Worm (Caenorhabditis elegans) whole organism, L4 larva: ENCODE data around the gene clec-68.

Experiments used
- F26F4.8 ChIP-seq: fragments of 200-800 bp; sonication (Bioruptor generic); conservative IDR thresholded peaks from 2 replicates; pipeline ENCODE4 v1.3.6; 2022; ENCODE audit warnings: missing genetic modification characterization, missing compliant biosample characterization
- F44E2.7 ChIP-seq: fragments of 200-800 bp; sonication (Bioruptor generic); IDR thresholded peaks from 2 replicates; pipeline ENCODE4 v2.1.2; 2022; ENCODE audit warnings: missing genetic modification characterization, missing compliant biosample characterization
- Y105C5A.15 ChIP-seq: fragments of 200-800 bp; sonication (Bioruptor generic); IDR thresholded peaks from 2 replicates; pipeline ENCODE4 v1.3.6; 2022; ENCODE audit warnings: missing genetic modification characterization, missing compliant biosample characterization
- Y5F2A.4 ChIP-seq: fragments of 200-800 bp; sonication (Bioruptor generic); optimal IDR thresholded peaks from 2 replicates; lab custom pipeline; 2018; ENCODE audit warnings: mild to moderate bottlenecking, missing genetic modification characterization, missing compliant biosample characterization
- aha-1 ChIP-seq: fragments of 150-350 bp; peaks from one replicate; lab custom pipeline; 2014; ENCODE audit warnings: missing biosample characterization, missing genetic modification characterization
- aly-2 ChIP-seq: sonication (generic microtip); optimal IDR thresholded peaks from 2 replicates; lab custom pipeline; 2018; ENCODE audit warnings: missing biosample characterization, missing genetic modification characterization
- ceh-44 ChIP-seq: fragments of 200-800 bp; sonication (Bioruptor generic); IDR thresholded peaks from 2 replicates; pipeline ENCODE4 v1.3.6; 2022; ENCODE audit warnings: missing genetic modification reagents, missing genetic modification characterization, missing compliant biosample characterization
- ces-1 ChIP-seq: fragments of 150-350 bp; sonication (generic microtip); optimal IDR thresholded peaks from 4 replicates; lab custom pipeline; 2014; ENCODE audit warnings: missing biosample characterization, missing genetic modification reagents, missing genetic modification characterization
- ctbp-1 ChIP-seq: fragments of 200-800 bp; sonication (Bioruptor generic); IDR thresholded peaks from 2 replicates; pipeline ENCODE4 v1.3.6; 2022; ENCODE audit warnings: missing genetic modification reagents, missing genetic modification characterization, missing compliant biosample characterization
- daf-12 ChIP-seq: fragments of 150-350 bp; optimal IDR thresholded peaks from 2 replicates; lab custom pipeline; 2014; ENCODE audit warnings: missing biosample characterization, missing genetic modification reagents, missing genetic modification characterization
- dmd-6 ChIP-seq: fragments of 200-800 bp; sonication (Bioruptor generic); IDR thresholded peaks from 2 replicates; pipeline ENCODE4 v1.3.6; 2022; ENCODE audit warnings: missing genetic modification reagents, missing genetic modification characterization, missing compliant biosample characterization
- duxl-1 ChIP-seq: sonication (generic microtip); optimal IDR thresholded peaks from 2 replicates; lab custom pipeline; 2016; ENCODE audit warnings: mild to moderate bottlenecking, missing genetic modification characterization, moderate library complexity, missing compliant biosample characterization; ENCODE audit not compliant: poor library complexity
- egl-27 ChIP-seq: sonication (generic microtip); optimal IDR thresholded peaks from 3 replicates; lab custom pipeline; 2017; ENCODE audit warnings: missing biosample characterization, missing genetic modification reagents, missing genetic modification characterization
- fkh-10 ChIP-seq: fragments of 150-350 bp; optimal IDR thresholded peaks from 2 replicates; lab custom pipeline; 2014; ENCODE audit warnings: missing biosample characterization, missing genetic modification reagents, missing genetic modification characterization
- hif-1 ChIP-seq, 2 experiments: sonication (generic microtip); optimal IDR thresholded peaks; 2 replicates each; lab custom pipeline; 2016 to 2017; ENCODE audit warnings: missing compliant biosample characterization in 2 of 2, missing genetic modification characterization in 2 of 2, missing genetic modification reagents in 2 of 2, missing genotype in 2 of 2, mild to moderate bottlenecking in 1 of 2
- lin-38 ChIP-seq: fragments of 200-800 bp; sonication (Bioruptor generic); IDR thresholded peaks from 2 replicates; pipeline ENCODE4 v1.3.6; 2022; ENCODE audit warnings: missing genetic modification reagents, missing genetic modification characterization, missing compliant biosample characterization
- lin-39 ChIP-seq: fragments of 150-350 bp; optimal IDR thresholded peaks from 2 replicates; lab custom pipeline; 2014; ENCODE audit warnings: missing biosample characterization, missing genetic modification reagents, missing genetic modification characterization
- mdl-1 ChIP-seq, 2 experiments: fragments of 150-350 bp in 1 of 2; sonication (generic microtip) in 1 of 2; optimal IDR thresholded peaks; 2 replicates each; lab custom pipeline; 2014 to 2017; ENCODE audit warnings: missing biosample characterization in 2 of 2, missing genetic modification characterization in 2 of 2
- nhr-102 ChIP-seq: sonication (generic microtip); optimal IDR thresholded peaks from 2 replicates; lab custom pipeline; 2016; ENCODE audit warnings: mild to moderate bottlenecking, missing genetic modification characterization, moderate library complexity, missing compliant biosample characterization
- nhr-25 ChIP-seq: sonication (generic microtip); optimal IDR thresholded peaks from 2 replicates; lab custom pipeline; 2017; ENCODE audit warnings: missing genetic modification characterization, mild to moderate bottlenecking, missing compliant biosample characterization, antibody characterized with exemption, moderate library complexity, borderline replicate concordance; ENCODE audit not compliant: insufficient read depth
- nhr-28 ChIP-seq: fragments of 150-350 bp; optimal IDR thresholded peaks from 2 replicates; lab custom pipeline; 2014; ENCODE audit warnings: missing biosample characterization, missing genetic modification characterization
- nhr-77 ChIP-seq: fragments of 150-350 bp; optimal IDR thresholded peaks from 2 replicates; lab custom pipeline; 2014; ENCODE audit warnings: missing biosample characterization, missing genetic modification characterization
- php-3 ChIP-seq: fragments of 200-800 bp; sonication (Bioruptor generic); IDR thresholded peaks from 2 replicates; pipeline ENCODE4 v1.3.6; 2022; ENCODE audit warnings: missing genetic modification reagents, missing genetic modification characterization, missing compliant biosample characterization
- snpc-1.2 ChIP-seq: fragments of 200-800 bp; sonication (Bioruptor generic); IDR thresholded peaks from 2 replicates; pipeline ENCODE4 v1.3.6; 2022; ENCODE audit warnings: missing genetic modification reagents, missing genetic modification characterization, missing compliant biosample characterization
- snpc-4 ChIP-seq: fragments of 150-350 bp; optimal IDR thresholded peaks from 2 replicates; lab custom pipeline; 2014; ENCODE audit warnings: missing biosample characterization, missing genetic modification characterization
- spr-1 ChIP-seq: sonication (generic microtip); optimal IDR thresholded peaks from 2 replicates; lab custom pipeline; 2016; ENCODE audit warnings: mild to moderate bottlenecking, missing genetic modification characterization, missing compliant biosample characterization
- tra-1 ChIP-seq: fragments of 200-800 bp; sonication (Bioruptor generic); IDR thresholded peaks from 2 replicates; pipeline ENCODE4 v1.3.6; 2022; ENCODE audit warnings: missing genetic modification reagents, missing genetic modification characterization, missing compliant biosample characterization
- unc-62 ChIP-seq, 3 experiments: fragments of 150-350 bp in 1 of 3; sonication (generic microtip); optimal IDR thresholded peaks in 2 of 3; peaks in 1 of 3; 1 replicate in 1 of 3; 2 replicates in 2 of 3; lab custom pipeline; 2014 to 2017; ENCODE audit warnings: missing biosample characterization in 3 of 3, missing genetic modification characterization in 3 of 3, missing genetic modification reagents in 3 of 3, missing genotype in 1 of 3
- zip-2 ChIP-seq: fragments of 150-350 bp; optimal IDR thresholded peaks from 2 replicates; lab custom pipeline; 2014; ENCODE audit warnings: missing biosample characterization, missing genetic modification characterization
- ztf-7 ChIP-seq: fragments of 150-350 bp; optimal IDR thresholded peaks from 2 replicates; lab custom pipeline; 2014; ENCODE audit warnings: missing biosample characterization, missing genetic modification characterization

The clec-68 gene

ce11 chrIV:3878283-3878938 lies 47.8 kb upstream of the clec-68 start, which contains the start of gene F37C4.6 (continued):
- TF ChIP-seq lin-38 (GFP tag; lab: Robert Waterston, UW) (no peak), lin-39 (no peak)
- TF ChIP-seq, all 104 proteins: peak for 5

- TF ChIP-seq lin-38 (GFP tag; lab: Robert Waterston, UW) (no peak), aha-1 (tag; lab: Kevin White, UChicago) (peak; percentile 32)
- TF ChIP-seq, all 104 proteins: peak for 1
These were observed 45.1 kb upstream of the clec-68 start, which contains the start of the genes F37C4.8 and oac-23 for ce11 chrIV:3881119-3881518. Gene F37C4.8, minus strand, starts transcription at chrIV:3881219. Gene oac-23, plus strand, starts transcription at chrIV:3881441.

DNA sequence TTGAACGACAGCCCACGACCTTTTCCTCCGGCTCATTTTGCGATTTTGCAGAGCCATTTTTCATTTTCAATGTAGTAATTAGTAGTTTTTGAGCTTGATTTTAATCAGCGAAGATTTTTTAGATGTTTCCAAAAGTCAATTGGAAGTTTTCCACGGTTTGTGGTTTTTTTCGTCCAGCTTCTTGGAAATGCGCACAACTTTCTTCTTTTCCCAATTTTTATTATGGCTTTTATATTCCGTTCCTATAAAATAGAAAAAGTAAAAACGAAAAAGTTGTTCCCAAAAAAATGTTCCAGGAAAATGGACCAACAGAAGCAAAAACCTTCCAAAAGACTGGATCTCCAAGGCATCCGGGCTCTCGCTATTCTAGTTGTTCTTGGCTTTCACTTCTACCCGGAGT lies 40.8 kb upstream of the clec-68 start, which contains the start of gene oac-22:
oac-22 (plus strand) TSS at position 301 of the 400 bp plus-strand sequence.
- no peak for TF ChIP-seq ztf-7 (tag; lab: Kevin White, UChicago)
- TF ChIP-seq zip-2 (tag; lab: Kevin White, UChicago): no peak
- no peak for TF ChIP-seq Y5F2A.4 (GFP tag; lab: Kevin White, UChicago)

ce11 chrIV:3888963-3889362 lies 37.3 kb upstream of the clec-68 start, which contains the start of gene oac-21:
Gene oac-21, plus strand, starts transcription at chrIV:3889263.
- TF ChIP-seq tra-1: no peak
- no peak for TF ChIP-seq mdl-1 (tag; optimal IDR thresholded peaks at IDR 0.05; lab: Kevin White, UChicago)
- no peak for TF ChIP-seq nhr-28 (tag; lab: Kevin White, UChicago)
- no peak for TF ChIP-seq php-3 (GFP tag; lab: Robert Waterston, UW)
- no peak for TF ChIP-seq ceh-44 (GFP tag; lab: Robert Waterston, UW)
- TF ChIP-seq zip-2 (tag; lab: Kevin White, UChicago): no peak
- TF ChIP-seq F26F4.8: no peak
- no peak for TF ChIP-seq fkh-10 (GFP tag; lab: Kevin White, UChicago)

DNA sequence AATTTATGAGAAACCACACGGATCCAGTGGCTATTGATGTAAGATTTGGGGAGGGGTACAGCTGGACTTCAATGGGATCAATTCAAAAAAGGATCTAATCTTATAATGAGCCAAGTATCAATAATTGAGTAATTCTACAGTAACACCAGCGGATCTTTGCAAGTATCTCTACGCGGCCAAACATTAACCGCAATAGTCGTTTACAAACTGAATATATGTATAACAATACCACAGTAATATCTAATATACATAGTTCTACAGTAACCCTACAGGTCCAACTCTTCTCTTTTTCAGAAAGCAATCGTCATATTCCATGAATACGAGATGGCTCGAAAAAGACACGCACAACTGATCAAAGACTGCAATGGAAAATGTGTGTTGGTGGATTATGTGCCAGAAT lies 34.2 kb upstream of the clec-68 start, which contains the start of gene F56D6.9:
F56D6.9 (plus strand) TSS at position 301 of the 400 bp plus-strand sequence.
- TF ChIP-seq aha-1 (tag; lab: Kevin White, UChicago): no peak
- TF ChIP-seq hif-1 (tag; optimal IDR thresholded peaks at IDR 0.05; lab: Kevin White, UChicago): no peak
- TF ChIP-seq aly-2: no peak
- no peak for TF ChIP-seq nhr-102 (tag; lab: Kevin White, UChicago)
- TF ChIP-seq egl-27 (tag; lab: Kevin White, UChicago): no peak
- TF ChIP-seq duxl-1 (tag; lab: Kevin White, UChicago): no peak
- TF ChIP-seq snpc-4 (tag; lab: Kevin White, UChicago): no peak
- no peak for TF ChIP-seq daf-12 (tag; lab: Kevin White, UChicago)
- TF ChIP-seq Y105C5A.15 (GFP tag; lab: Robert Waterston, UW): no peak
- no peak for TF ChIP-seq F44E2.7 (GFP tag; lab: Robert Waterston, UW)
- TF ChIP-seq unc-62 (GFP tag; optimal IDR thresholded peaks at IDR 0.05 in 1 of 2; lab: Kevin White, UChicago): no peak
- no peak for TF ChIP-seq unc-62 (tag; optimal IDR thresholded peaks at IDR 0.05; lab: Kevin White, UChicago)
- no peak for TF ChIP-seq spr-1 (tag; lab: Kevin White, UChicago)
- no peak for TF ChIP-seq fkh-10 (GFP tag; lab: Kevin White, UChicago)
- TF ChIP-seq dmd-6 (GFP tag; lab: Robert Waterston, UW): no peak
- no peak for TF ChIP-seq snpc-1.2
- TF ChIP-seq ces-1 (GFP tag; lab: Kevin White, UChicago): no peak
- no peak for TF ChIP-seq nhr-77 (tag; lab: Kevin White, UChicago)
- TF ChIP-seq ctbp-1 (GFP tag; lab: Robert Waterston, UW): no peak
- TF ChIP-seq nhr-25 (tag; lab: Kevin White, UChicago): no peak
